Worm (Caenorhabditis elegans): ENCODE measurements around the gene C16A3.2.

- no peak for TF ChIP-seq W03F9.2 (tag; optimal IDR thresholded peaks at IDR 0.05)
- TF ChIP-seq dao-5 (tag; optimal IDR thresholded peaks at IDR 0.05), result no peak
Observed at ce11 chrIII:6399424-6399823, 9.8 kb downstream of the C16A3.2 start.
